Fruit fly (Drosophila melanogaster) whole organism, embryonic: Measurements from ENCODE around the gene CG10909.
A peak's percentile ranks its signal among the peaks of the same experiment; 100 is the strongest.

ENCODE experiments used
- CG10431 ChIP-seq: fragments of 200-800 bp; sonication (Bioruptor generic); optimal IDR thresholded peaks from 3 replicates; lab custom pipeline; 2018; ENCODE audit warnings: missing biosample characterization, mild to moderate bottlenecking, missing genetic modification characterization
- CG17829 ChIP-seq: fragments of 200-800 bp; optimal IDR thresholded peaks from 2 replicates; lab custom pipeline; 2019; ENCODE audit warnings: missing biosample characterization, mild to moderate bottlenecking, missing genetic modification characterization, moderate library complexity
- CG31365 ChIP-seq: fragments of 200-800 bp; sonication (Bioruptor generic); optimal IDR thresholded peaks from 2 replicates; lab custom pipeline; 2018; ENCODE audit warnings: missing biosample characterization, mild to moderate bottlenecking, missing genetic modification characterization
- CG4404 ChIP-seq: fragments of 200-800 bp; sonication (Bioruptor generic); IDR thresholded peaks from 2 replicates; pipeline ENCODE4 v1.3.6; 2022; ENCODE audit warnings: missing biosample characterization, missing genetic modification characterization
- CG9932 ChIP-seq: fragments of 200-800 bp; sonication (Bioruptor generic); IDR thresholded peaks from 2 replicates; pipeline ENCODE4 v1.3.6; 2022; ENCODE audit warnings: missing biosample characterization, missing genetic modification characterization
- Dek ChIP-seq: fragments of 200-800 bp; sonication (Bioruptor generic); optimal IDR thresholded peaks from 3 replicates; lab custom pipeline; 2019; ENCODE audit warnings: missing biosample characterization, mild to moderate bottlenecking, missing genetic modification characterization, moderate library complexity
- HHEX ChIP-seq: fragments of 200-800 bp; sonication (Bioruptor generic); optimal IDR thresholded peaks from 3 replicates; lab custom pipeline; 2017; ENCODE audit warnings: missing biosample characterization, mild to moderate bottlenecking, missing genetic modification characterization, missing genetic modification reagents
- Sox102F ChIP-seq: fragments of 200-800 bp; sonication (Bioruptor generic); optimal IDR thresholded peaks from 2 replicates; lab custom pipeline; 2018; ENCODE audit warnings: missing biosample characterization, mild to moderate bottlenecking, missing genetic modification characterization, moderate library complexity
- fd3F ChIP-seq: fragments of 200-800 bp; sonication (Bioruptor generic); optimal IDR thresholded peaks from 2 replicates; lab custom pipeline; 2018; ENCODE audit warnings: missing biosample characterization, mild to moderate bottlenecking, missing genetic modification characterization, moderate library complexity
- nerfin-1 ChIP-seq: fragments of 200-800 bp; sonication (Bioruptor generic); optimal IDR thresholded peaks from 3 replicates; lab custom pipeline; 2019; ENCODE audit warnings: missing biosample characterization, mild to moderate bottlenecking, missing genetic modification characterization, moderate library complexity
- scrt ChIP-seq: fragments of 200-800 bp; sonication (Bioruptor generic); optimal IDR thresholded peaks from 2 replicates; lab custom pipeline; 2018; ENCODE audit warnings: missing biosample characterization, mild to moderate bottlenecking, missing genetic modification characterization, moderate library complexity

Gene CG10909

dm6 chr3R:12915811-12916210, 4.7 kb upstream of the CG10909 start, which contains the start of gene beat-Vb (continued):
- TF ChIP-seq fd3F (GFP tag; lab: Kevin White, UChicago) (no peak), nerfin-1 (tag; lab: Kevin White, UChicago) (no peak), CG17829 (tag; lab: Kevin White, UChicago) (no peak), CG9932 (GFP tag; lab: Robert Waterston, UW) (0 out of 2 replicates have a peak, but pooled peaks have one; percentile 13), Dek (tag; lab: Kevin White, UChicago) (no peak)

dm6 chr3R:12891656-12892055, 19.4 kb downstream of the CG10909 start, which contains the start of gene d-cup:
TSS of gene d-cup (plus strand) at chr3R:12891956.
- TF ChIP-seq HHEX (GFP tag; lab: Kevin White, UChicago): no peak
- TF ChIP-seq CG10431 (GFP tag; lab: Kevin White, UChicago): no peak
- TF ChIP-seq CG4404 (GFP tag; lab: Robert Waterston, UW): no peak
- no peak for TF ChIP-seq Sox102F
- no peak for TF ChIP-seq CG31365
- TF ChIP-seq scrt (GFP tag; lab: Kevin White, UChicago): no peak
